Worm (Caenorhabditis elegans) whole organism, L4 larva: ENCODE measurements around the gene F56H9.9.

ENCODE experiments used
- F10B5.3 ChIP-seq: sonication (generic microtip); optimal IDR thresholded peaks from 2 replicates; lab custom pipeline; 2016; ENCODE audit warnings: mild to moderate bottlenecking, missing genetic modification characterization, missing compliant biosample characterization
- T20F7.1 ChIP-seq: fragments of 200-800 bp; sonication (Bioruptor generic); optimal IDR thresholded peaks from 2 replicates; lab custom pipeline; 2018; ENCODE audit warnings: mild to moderate bottlenecking, missing genetic modification characterization, missing compliant biosample characterization
- Y75B8A.6 ChIP-seq: fragments of 200-800 bp; sonication (Bioruptor generic); IDR thresholded peaks from 2 replicates; pipeline ENCODE4 v1.3.6; 2022; ENCODE audit warnings: missing genetic modification reagents, missing genetic modification characterization, missing compliant biosample characterization
- ZK337.2 ChIP-seq: fragments of 200-800 bp; sonication (Bioruptor generic); IDR thresholded peaks from 2 replicates; pipeline ENCODE4 v1.3.6; 2022; ENCODE audit warnings: missing genetic modification reagents, missing genetic modification characterization, missing compliant biosample characterization
- ZK546.5 ChIP-seq, 2 experiments: sonication (generic microtip); optimal IDR thresholded peaks; 2 replicates each; lab custom pipeline; 2017; ENCODE audit warnings: missing biosample characterization in 2 of 2, missing genetic modification characterization in 2 of 2
- arid-1 ChIP-seq: fragments of 200-800 bp; sonication (Bioruptor generic); conservative IDR thresholded peaks from 2 replicates; pipeline ENCODE4 v1.3.6; 2022; ENCODE audit warnings: missing genetic modification reagents, missing genetic modification characterization, missing compliant biosample characterization
- ceh-32 ChIP-seq: sonication (generic microtip); optimal IDR thresholded peaks from 2 replicates; lab custom pipeline; 2016; ENCODE audit warnings: mild to moderate bottlenecking, missing genetic modification characterization, missing compliant biosample characterization; ENCODE audit not compliant: poor library complexity
- ceh-62 ChIP-seq: sonication (generic microtip); optimal IDR thresholded peaks from 2 replicates; lab custom pipeline; 2017; ENCODE audit warnings: missing biosample characterization, missing genetic modification characterization
- ces-1 ChIP-seq: fragments of 150-350 bp; sonication (generic microtip); optimal IDR thresholded peaks from 4 replicates; lab custom pipeline; 2014; ENCODE audit warnings: missing biosample characterization, missing genetic modification reagents, missing genetic modification characterization
- cey-2 ChIP-seq: sonication (generic microtip); optimal IDR thresholded peaks from 3 replicates; lab custom pipeline; 2017; ENCODE audit warnings: missing genetic modification characterization, mild to moderate bottlenecking, missing compliant biosample characterization, antibody characterized with exemption, borderline replicate concordance; ENCODE audit not compliant: insufficient read depth
- ctbp-1 ChIP-seq: fragments of 200-800 bp; sonication (Bioruptor generic); IDR thresholded peaks from 2 replicates; pipeline ENCODE4 v1.3.6; 2022; ENCODE audit warnings: missing genetic modification reagents, missing genetic modification characterization, missing compliant biosample characterization
- dmd-6 ChIP-seq: fragments of 200-800 bp; sonication (Bioruptor generic); IDR thresholded peaks from 2 replicates; pipeline ENCODE4 v1.3.6; 2022; ENCODE audit warnings: missing genetic modification reagents, missing genetic modification characterization, missing compliant biosample characterization
- lim-7 ChIP-seq: fragments of 200-800 bp; sonication (Bioruptor generic); IDR thresholded peaks from 2 replicates; pipeline ENCODE4 v1.3.6; 2022; ENCODE audit warnings: missing genetic modification characterization, missing compliant biosample characterization
- lin-38 ChIP-seq: fragments of 200-800 bp; sonication (Bioruptor generic); IDR thresholded peaks from 2 replicates; pipeline ENCODE4 v1.3.6; 2022; ENCODE audit warnings: missing genetic modification reagents, missing genetic modification characterization, missing compliant biosample characterization
- lin-39 ChIP-seq: fragments of 150-350 bp; optimal IDR thresholded peaks from 2 replicates; lab custom pipeline; 2014; ENCODE audit warnings: missing biosample characterization, missing genetic modification reagents, missing genetic modification characterization
- mdl-1 ChIP-seq, 2 experiments: fragments of 150-350 bp in 1 of 2; sonication (generic microtip) in 1 of 2; optimal IDR thresholded peaks; 2 replicates each; lab custom pipeline; 2014 to 2017; ENCODE audit warnings: missing biosample characterization in 2 of 2, missing genetic modification characterization in 2 of 2
- nhr-10 ChIP-seq: fragments of 150-350 bp; optimal IDR thresholded peaks from 2 replicates; lab custom pipeline; 2014; ENCODE audit warnings: missing biosample characterization, missing genetic modification characterization
- nhr-11 ChIP-seq: fragments of 150-350 bp; optimal IDR thresholded peaks from 2 replicates; lab custom pipeline; 2014; ENCODE audit warnings: missing biosample characterization, missing genetic modification characterization
- nhr-111 ChIP-seq: fragments of 200-800 bp; sonication (Bioruptor generic); optimal IDR thresholded peaks from 2 replicates; lab custom pipeline; 2018; ENCODE audit warnings: mild to moderate bottlenecking, missing genetic modification characterization, missing compliant biosample characterization
- nhr-237 ChIP-seq: sonication (generic microtip); optimal IDR thresholded peaks from 2 replicates; lab custom pipeline; 2017; ENCODE audit warnings: missing biosample characterization, missing genetic modification characterization
- nhr-42 ChIP-seq: fragments of 200-800 bp; sonication (Bioruptor generic); IDR thresholded peaks from 2 replicates; pipeline ENCODE4 v1.3.6; 2022; ENCODE audit warnings: missing genetic modification characterization, missing compliant biosample characterization
- nhr-6 ChIP-seq: fragments of 150-350 bp; optimal IDR thresholded peaks from 2 replicates; lab custom pipeline; 2014; ENCODE audit warnings: missing biosample characterization, missing genetic modification characterization
- php-3 ChIP-seq: fragments of 200-800 bp; sonication (Bioruptor generic); IDR thresholded peaks from 2 replicates; pipeline ENCODE4 v1.3.6; 2022; ENCODE audit warnings: missing genetic modification reagents, missing genetic modification characterization, missing compliant biosample characterization
- sdz-12 ChIP-seq: fragments of 200-800 bp; sonication (Bioruptor generic); optimal IDR thresholded peaks from 2 replicates; lab custom pipeline; 2018; ENCODE audit warnings: mild to moderate bottlenecking, missing genetic modification characterization, missing compliant biosample characterization
- set-16 ChIP-seq: fragments of 200-800 bp; sonication (Bioruptor generic); IDR thresholded peaks from 2 replicates; pipeline ENCODE4 v1.3.6; 2022; ENCODE audit warnings: missing genetic modification reagents, missing genetic modification characterization, missing compliant biosample characterization
- snpc-1.2 ChIP-seq: fragments of 200-800 bp; sonication (Bioruptor generic); IDR thresholded peaks from 2 replicates; pipeline ENCODE4 v1.3.6; 2022; ENCODE audit warnings: missing genetic modification reagents, missing genetic modification characterization, missing compliant biosample characterization
- spr-1 ChIP-seq: sonication (generic microtip); optimal IDR thresholded peaks from 2 replicates; lab custom pipeline; 2016; ENCODE audit warnings: mild to moderate bottlenecking, missing genetic modification characterization, missing compliant biosample characterization
- unc-39 ChIP-seq: sonication (generic microtip); optimal IDR thresholded peaks from 2 replicates; lab custom pipeline; 2017; ENCODE audit warnings: missing biosample characterization, missing genetic modification characterization
- unc-62 ChIP-seq, 3 experiments: fragments of 150-350 bp in 1 of 3; sonication (generic microtip); optimal IDR thresholded peaks in 2 of 3; peaks in 1 of 3; 1 replicate in 1 of 3; 2 replicates in 2 of 3; lab custom pipeline; 2014 to 2017; ENCODE audit warnings: missing biosample characterization in 3 of 3, missing genetic modification characterization in 3 of 3, missing genetic modification reagents in 3 of 3, missing genotype in 1 of 3

The F56H9.9 gene

ce11 chrV:12588030-12588429 lies 36.2 kb downstream of the F56H9.9 start, which contains the start of gene C14C10.1:
Gene C14C10.1, plus strand, starts transcription at chrV:12588330.
- TF ChIP-seq ZK546.5 (tag; optimal IDR thresholded peaks at IDR 0.05; lab: Kevin White, UChicago) (no peak), ces-1 (GFP tag; lab: Kevin White, UChicago) (no peak), nhr-111 (GFP tag; lab: Kevin White, UChicago) (no peak), nhr-11 (tag; lab: Kevin White, UChicago) (no peak)

- TF ChIP-seq lin-38 (GFP tag; lab: Robert Waterston, UW) (no peak), nhr-10 (no peak), cey-2 (tag; lab: Kevin White, UChicago) (no peak), ceh-62 (tag; lab: Kevin White, UChicago) (no peak), nhr-6 (tag; lab: Kevin White, UChicago) (no peak), ZK337.2 (GFP tag; lab: Robert Waterston, UW) (no peak), set-16 (no peak), F10B5.3 (tag; lab: Kevin White, UChicago) (no peak), mdl-1 (tag; optimal IDR thresholded peaks at IDR 0.05; lab: Kevin White, UChicago) (no peak)
Measured at ce11 chrV:12586793-12587192, 37.5 kb downstream of the F56H9.9 start.

ce11 chrV:12584771-12585170 lies 39.5 kb downstream of the F56H9.9 start:
- peak in 1 of 2 experiments; percentile 94 for TF ChIP-seq unc-62 (GFP tag; optimal IDR thresholded peaks at IDR 0.05 in 1 of 2; lab: Kevin White, UChicago)
- TF ChIP-seq unc-62 (tag; optimal IDR thresholded peaks at IDR 0.05; lab: Kevin White, UChicago): no peak
- no peak for TF ChIP-seq nhr-237 (tag; lab: Kevin White, UChicago)

ce11 chrV:12583421-12583820 lies 40.9 kb downstream of the F56H9.9 start:
- TF ChIP-seq unc-62 (GFP tag; optimal IDR thresholded peaks at IDR 0.05 in 1 of 2; lab: Kevin White, UChicago): peak in 1 of 2 experiments; percentile 76
- no peak for TF ChIP-seq unc-62 (tag; optimal IDR thresholded peaks at IDR 0.05; lab: Kevin White, UChicago)
- no peak for TF ChIP-seq php-3 (GFP tag; lab: Robert Waterston, UW)

ce11 chrV:12579299-12579698 lies 45.0 kb downstream of the F56H9.9 start, which contains the start of gene E02A10.3:
Gene E02A10.3, plus strand, starts transcription at chrV:12579599.
- TF ChIP-seq snpc-1.2 (GFP tag; lab: Robert Waterston, UW) (no peak), Y75B8A.6 (no peak), nhr-42 (GFP tag; lab: Robert Waterston, UW) (no peak), F10B5.3 (tag; lab: Kevin White, UChicago) (no peak), dmd-6 (no peak), lim-7 (no peak), ctbp-1 (GFP tag; lab: Robert Waterston, UW) (no peak), unc-39 (tag; lab: Kevin White, UChicago) (no peak), sdz-12 (GFP tag; lab: Kevin White, UChicago) (no peak), T20F7.1 (GFP tag; lab: Kevin White, UChicago) (no peak), arid-1 (no peak), ceh-32 (tag; lab: Kevin White, UChicago) (no peak), php-3 (GFP tag; lab: Robert Waterston, UW) (no peak)

- TF ChIP-seq spr-1 (tag; lab: Kevin White, UChicago) (no peak), lin-39 (tag; lab: Kevin White, UChicago) (no peak), set-16 (peak; percentile 91)
Measured at ce11 chrV:12576495-12576947, 47.8 kb downstream of the F56H9.9 start, which contains the start of gene grl-23. Gene grl-23, minus strand, starts transcription at chrV:12576897.
